Fruit fly (Drosophila melanogaster) whole organism, prepupa: Measurements from ENCODE around the gene CecA2.
A peak's percentile ranks its signal among the peaks of the same experiment; 100 is the strongest.

ENCODE experiments used
- CG10631 ChIP-seq: fragments of 200-800 bp; sonication (Bioruptor generic); optimal IDR thresholded peaks from 2 replicates; lab custom pipeline; 2016; ENCODE audit warnings: missing biosample characterization, missing genetic modification characterization
- CG10669 ChIP-seq: fragments of 200-800 bp; sonication (Bioruptor generic); optimal IDR thresholded peaks from 3 replicates; lab custom pipeline; 2018; ENCODE audit warnings: missing biosample characterization, mild to moderate bottlenecking, missing genetic modification characterization, moderate library complexity
- CG11902 ChIP-seq: fragments of 200-800 bp; sonication (Bioruptor generic); optimal IDR thresholded peaks from 3 replicates; lab custom pipeline; 2016; ENCODE audit warnings: missing biosample characterization, missing genetic modification characterization
- CG1621 ChIP-seq: fragments of 200-800 bp; sonication (Bioruptor generic); optimal IDR thresholded peaks from 3 replicates; lab custom pipeline; 2018; ENCODE audit warnings: missing biosample characterization, mild to moderate bottlenecking, missing genetic modification characterization
- CG16779 ChIP-seq: fragments of 200-800 bp; sonication (Bioruptor generic); optimal IDR thresholded peaks from 3 replicates; lab custom pipeline; 2017; ENCODE audit warnings: missing biosample characterization, mild to moderate bottlenecking, missing genetic modification characterization
- CG3919 ChIP-seq: fragments of 200-800 bp; sonication (Bioruptor generic); optimal IDR thresholded peaks from 3 replicates; lab custom pipeline; 2016; ENCODE audit warnings: missing biosample characterization, missing genetic modification characterization
- CG6163 ChIP-seq: fragments of 200-800 bp; sonication (Bioruptor generic); IDR thresholded peaks from 3 replicates; pipeline ENCODE4 v1.3.6; 2022; ENCODE audit warnings: missing biosample characterization, missing genetic modification characterization
- CG6276 ChIP-seq: fragments of 200-800 bp; sonication (Bioruptor generic); optimal IDR thresholded peaks from 2 replicates; lab custom pipeline; 2017; ENCODE audit warnings: missing biosample characterization, mild to moderate bottlenecking, missing genetic modification characterization
- CG6808 ChIP-seq: fragments of 200-800 bp; sonication (Bioruptor generic); optimal IDR thresholded peaks from 3 replicates; lab custom pipeline; 2017; ENCODE audit warnings: missing biosample characterization, missing genetic modification characterization, mild to moderate bottlenecking, moderate library complexity, missing genetic modification reagents
- CG7368 ChIP-seq: fragments of 200-800 bp; sonication (Bioruptor generic); optimal IDR thresholded peaks from 3 replicates; lab custom pipeline; 2016; ENCODE audit warnings: missing biosample characterization, missing genetic modification characterization
- CG8119 ChIP-seq: fragments of 200-800 bp; sonication (Bioruptor generic); IDR thresholded peaks from 3 replicates; pipeline ENCODE4 v1.3.6; 2022; ENCODE audit warnings: missing biosample characterization, missing genetic modification characterization
- CG8319 ChIP-seq: fragments of 200-800 bp; sonication (Bioruptor generic); optimal IDR thresholded peaks from 3 replicates; lab custom pipeline; 2016; ENCODE audit warnings: missing biosample characterization, missing genetic modification characterization
- Eip78C ChIP-seq: fragments of 200-800 bp; sonication (Bioruptor generic); peaks from one replicate; lab custom pipeline; 2016; ENCODE audit warnings: missing biosample characterization, missing genetic modification characterization
- Eip93F ChIP-seq: fragments of 200-800 bp; sonication (Bioruptor generic); optimal IDR thresholded peaks from 2 replicates; lab custom pipeline; 2016; ENCODE audit warnings: missing biosample characterization, mild to moderate bottlenecking, missing genetic modification characterization
- Gug ChIP-seq: fragments of 200-800 bp; sonication (Bioruptor generic); IDR thresholded peaks from 2 replicates; pipeline ENCODE4 v1.3.6; 2022; ENCODE audit warnings: missing biosample characterization, missing genetic modification characterization
- Hr38 ChIP-seq: sonication (Bioruptor generic); optimal IDR thresholded peaks from 2 replicates; lab custom pipeline; 2016; ENCODE audit warnings: missing biosample characterization, missing genetic modification characterization
- Hr4 ChIP-seq: fragments of 200-800 bp; sonication (Bioruptor generic); optimal IDR thresholded peaks from 3 replicates; lab custom pipeline; 2016; ENCODE audit warnings: missing biosample characterization, missing genetic modification characterization
- Lpt ChIP-seq: fragments of 200-800 bp; sonication (Bioruptor generic); optimal IDR thresholded peaks from 3 replicates; lab custom pipeline; 2016; ENCODE audit warnings: missing biosample characterization, missing genetic modification characterization
- Met ChIP-seq: fragments of 200-800 bp; sonication (Bioruptor generic); optimal IDR thresholded peaks from 3 replicates; lab custom pipeline; 2016; ENCODE audit warnings: missing biosample characterization, missing genetic modification characterization
- OdsH ChIP-seq: fragments of 200-800 bp; sonication (Bioruptor generic); optimal IDR thresholded peaks from 3 replicates; lab custom pipeline; 2016; ENCODE audit warnings: missing biosample characterization, missing genetic modification characterization
- Smox ChIP-seq: fragments of 200-800 bp; sonication (Bioruptor generic); optimal IDR thresholded peaks from 3 replicates; lab custom pipeline; 2016; ENCODE audit warnings: missing biosample characterization, missing genetic modification characterization
- Sox102F ChIP-seq: fragments of 200-800 bp; sonication (Bioruptor generic); optimal IDR thresholded peaks from 2 replicates; lab custom pipeline; 2016; ENCODE audit warnings: missing biosample characterization, mild to moderate bottlenecking, missing genetic modification characterization
- Sox14 ChIP-seq: fragments of 200-800 bp; sonication (Bioruptor generic); optimal IDR thresholded peaks from 3 replicates; lab custom pipeline; 2016; ENCODE audit warnings: missing biosample characterization, missing genetic modification characterization
- Sox15 ChIP-seq: fragments of 200-800 bp; sonication (Bioruptor generic); optimal IDR thresholded peaks from 3 replicates; lab custom pipeline; 2016; ENCODE audit warnings: missing biosample characterization, missing genetic modification characterization
- achi ChIP-seq: fragments of 200-800 bp; sonication (Bioruptor generic); optimal IDR thresholded peaks from 3 replicates; lab custom pipeline; 2016; ENCODE audit warnings: missing biosample characterization, missing genetic modification characterization
- eg ChIP-seq: fragments of 200-800 bp; sonication (Bioruptor generic); IDR thresholded peaks from 3 replicates; pipeline ENCODE4 v1.3.6; 2022; ENCODE audit warnings: missing biosample characterization, missing genetic modification characterization
- esn ChIP-seq: fragments of 200-800 bp; sonication (Bioruptor generic); optimal IDR thresholded peaks from 2 replicates; lab custom pipeline; 2016; ENCODE audit warnings: missing biosample characterization, mild to moderate bottlenecking, missing genetic modification characterization, moderate library complexity
- fd59A ChIP-seq: fragments of 200-800 bp; sonication (Bioruptor generic); optimal IDR thresholded peaks from 2 replicates; lab custom pipeline; 2017; ENCODE audit warnings: missing biosample characterization, mild to moderate bottlenecking, missing genetic modification characterization, missing genetic modification reagents
- fd85E ChIP-seq: fragments of 200-800 bp; sonication (Bioruptor generic); optimal IDR thresholded peaks from 3 replicates; lab custom pipeline; 2016; ENCODE audit warnings: missing biosample characterization, missing genetic modification characterization
- fkh ChIP-seq: fragments of 200-800 bp; sonication (Bioruptor generic); optimal IDR thresholded peaks from 3 replicates; lab custom pipeline; 2017; ENCODE audit warnings: missing biosample characterization, mild to moderate bottlenecking, missing genetic modification characterization, moderate library complexity
- lz ChIP-seq: fragments of 200-800 bp; sonication (Bioruptor generic); optimal IDR thresholded peaks from 3 replicates; lab custom pipeline; 2016; ENCODE audit warnings: missing biosample characterization, missing genetic modification characterization
- pdm3 ChIP-seq: fragments of 200-800 bp; sonication (Bioruptor generic); optimal IDR thresholded peaks from 3 replicates; lab custom pipeline; 2016; ENCODE audit warnings: missing biosample characterization, missing genetic modification characterization
- salr ChIP-seq, 2 experiments: fragments of 200-800 bp; sonication (Bioruptor generic); optimal IDR thresholded peaks; 3 replicates each; lab custom pipeline; 2016 to 2018; ENCODE audit warnings: missing biosample characterization in 2 of 2, missing genetic modification characterization in 2 of 2, mild to moderate bottlenecking in 1 of 2
- ss ChIP-seq, 2 experiments: fragments of 200-800 bp; sonication (Bioruptor generic); optimal IDR thresholded peaks; 2 replicates in 1 of 2; 3 replicates in 1 of 2; lab custom pipeline; 2017 to 2018; ENCODE audit warnings: mild to moderate bottlenecking in 2 of 2, missing biosample characterization in 2 of 2, missing genetic modification characterization in 2 of 2, moderate library complexity in 1 of 2
- svp ChIP-seq: fragments of 200-800 bp; sonication (Bioruptor generic); peaks from one replicate; lab custom pipeline; 2016; ENCODE audit warnings: missing biosample characterization, missing genetic modification characterization
- topi ChIP-seq: fragments of 200-800 bp; sonication (Bioruptor generic); optimal IDR thresholded peaks from 3 replicates; lab custom pipeline; 2016; ENCODE audit warnings: missing biosample characterization, missing genetic modification characterization

Gene CecA2

DNA sequence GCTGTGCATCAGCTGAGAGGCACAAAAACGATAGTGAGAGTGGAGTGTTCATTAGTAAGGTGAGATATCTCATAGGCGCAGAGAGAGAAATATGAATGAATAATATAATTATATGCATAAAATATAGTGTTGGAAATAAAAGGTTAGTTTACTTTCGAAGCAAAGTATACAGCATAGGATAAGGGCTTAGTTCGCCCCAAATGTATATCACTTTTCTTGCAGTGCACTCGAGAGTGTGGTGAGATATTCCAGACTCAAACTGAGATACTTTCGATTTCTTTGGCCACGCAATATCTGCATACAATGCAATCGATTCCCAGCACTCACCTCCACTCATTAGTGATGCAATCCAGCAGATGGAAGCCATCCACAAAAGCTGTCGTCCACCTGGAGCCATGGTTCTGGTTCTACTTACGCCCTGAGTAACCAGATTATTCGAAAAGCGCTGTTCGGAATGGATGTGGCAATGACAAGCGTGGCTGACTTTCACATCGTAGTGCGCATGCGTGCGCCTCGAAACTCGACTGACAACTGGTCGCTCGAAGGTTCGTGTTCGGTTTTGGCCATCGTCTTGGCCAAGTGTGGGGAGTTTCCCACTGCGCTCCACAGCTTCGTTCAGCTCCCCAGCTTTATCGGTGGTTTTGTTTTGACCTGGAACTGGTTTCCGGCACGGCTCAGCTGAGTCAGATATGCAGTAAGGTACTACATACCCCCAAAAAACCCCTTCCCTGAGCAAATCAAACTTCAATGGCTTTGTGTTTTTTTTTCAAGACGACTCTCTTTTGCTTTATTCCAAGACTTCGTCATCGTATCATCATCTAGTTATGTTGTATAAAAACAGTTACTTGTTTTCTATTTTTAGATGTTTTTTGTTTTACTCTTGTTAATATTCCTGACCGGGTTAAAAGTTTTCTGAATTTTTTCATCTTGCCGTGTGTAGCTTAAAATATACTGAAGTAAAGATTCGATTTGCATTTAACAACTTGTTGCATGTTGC lies 41.0 kb upstream of the CecA2 start, which contains the start of gene Rsod (continued):
- TF ChIP-seq Lpt (GFP tag; lab: Kevin White, UChicago) (peak; percentile 90), Hr4 (GFP tag; lab: Kevin White, UChicago) (peak; percentile 93), CG11902 (GFP tag; lab: Kevin White, UChicago) (peak; percentile 58), CG8119 (GFP tag; lab: Robert Waterston, UW) (peak; percentile 94), CG3919 (peak; percentile 92), CG10669 (GFP tag; lab: Kevin White, UChicago) (peak; percentile 71), CG8319 (GFP tag; lab: Kevin White, UChicago) (peak; percentile 7), fd59A (GFP tag; lab: Kevin White, UChicago) (peak; percentile 45), CG16779 (tag; lab: Kevin White, UChicago) (peak; percentile 66), CG7368 (GFP tag; lab: Kevin White, UChicago) (peak; percentile 54), topi (GFP tag; lab: Kevin White, UChicago) (peak; percentile 80), CG6808 (peak; percentile 21), Eip93F (peak; percentile 68), CG1621 (peak; percentile 45), fd85E (no peak), fkh (no peak), pdm3 (GFP tag; lab: Kevin White, UChicago) (peak; percentile 87), lz (peak; percentile 81), Sox15 (GFP tag; lab: Kevin White, UChicago) (peak; percentile 67), Eip78C (GFP tag; lab: Kevin White, UChicago) (peak; percentile 96), OdsH (peak; percentile 91), Sox102F (GFP tag; lab: Kevin White, UChicago) (peak; percentile 76), Sox14 (GFP tag; lab: Kevin White, UChicago) (peak; percentile 82), CG6163 (GFP tag; lab: Robert Waterston, UW) (peak; percentile 96), svp (peak; percentile 78), CG6276 (GFP tag; lab: Kevin White, UChicago) (peak; percentile 88), ss (GFP tag; optimal IDR thresholded peaks at IDR 0.05; lab: Kevin White, UChicago) (peak; percentile 17 to 50), esn (peak; percentile 83), Smox (GFP tag; lab: Kevin White, UChicago) (peak; percentile 84), CG10631 (GFP tag; lab: Kevin White, UChicago) (peak; percentile 90), Met (GFP tag; lab: Kevin White, UChicago) (peak; percentile 79), Hr38 (no peak), salr (GFP tag; optimal IDR thresholded peaks at IDR 0.05; lab: Kevin White, UChicago) (peak; percentile 61 to 85), achi (GFP tag; lab: Kevin White, UChicago) (peak; percentile 88), eg (GFP tag; lab: Robert Waterston, UW) (peak; percentile 97), Gug (GFP tag; lab: Robert Waterston, UW) (peak; percentile 83)

DNA sequence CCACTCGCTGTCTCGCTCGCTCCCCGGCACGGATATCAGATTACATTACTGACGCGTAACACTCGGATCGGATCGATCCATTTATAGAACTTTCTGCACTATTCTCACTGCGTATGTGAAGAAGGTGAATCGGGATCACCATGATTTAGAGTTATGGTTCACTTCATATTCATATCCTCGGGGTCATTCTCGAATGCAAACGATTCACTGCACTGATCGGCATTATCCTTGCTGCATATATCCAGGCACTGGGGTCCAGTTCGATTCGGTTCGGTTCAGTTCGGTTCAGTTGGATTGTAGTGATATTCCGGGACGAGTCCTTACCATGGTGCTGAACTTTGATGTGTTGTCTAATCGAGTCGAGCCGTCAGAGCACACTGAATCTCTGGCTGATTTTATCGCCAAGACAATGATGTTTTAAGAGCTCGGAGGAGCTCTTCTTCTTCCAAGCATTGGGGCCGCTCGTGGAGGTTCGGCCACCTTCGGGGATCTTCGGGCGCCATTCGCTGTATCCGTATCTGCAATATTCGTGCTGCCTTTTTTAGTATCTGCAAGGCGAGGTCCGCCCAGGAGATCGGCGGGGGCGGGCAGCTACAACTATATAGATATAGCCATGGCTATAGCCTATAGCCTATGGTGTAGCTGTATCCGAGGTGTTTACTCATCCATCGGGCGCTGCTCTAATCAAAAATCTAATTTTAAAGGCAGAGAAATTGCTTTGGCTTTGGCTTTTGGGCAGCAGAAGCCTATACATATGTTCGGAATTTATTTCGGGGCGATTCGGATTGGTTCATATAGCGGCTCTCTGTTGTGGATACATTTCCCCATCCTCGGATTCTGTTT lies 37.6 kb upstream of the CecA2 start, which contains the start of gene Mlc2:
TSS of gene Mlc2 (minus strand) at position 392 of the 843 bp plus-strand sequence.
- TF ChIP-seq CG11902 (GFP tag; lab: Kevin White, UChicago): no peak
- 0 out of 3 replicates have a peak, but pooled peaks have one; percentile 16 for TF ChIP-seq eg (GFP tag; lab: Robert Waterston, UW)
- TF ChIP-seq, all 60 proteins: peak for 1
